Worm (Caenorhabditis elegans): ENCODE data around the gene C23G10.2.

Gene C23G10.2

ce11 chrIII:6195718-6196117 lies 12.1 kb upstream of the C23G10.2 start:
- no peak for TF ChIP-seq chd-7 (tag; optimal IDR thresholded peaks at IDR 0.05)
- peak; percentile 56 for TF ChIP-seq madf-6 (GFP tag; IDR thresholded peaks at IDR 0.05)
- TF ChIP-seq ceh-58 (GFP tag; IDR thresholded peaks at IDR 0.05) = 0 out of 2 replicates have a peak, but pooled peaks have one; percentile 34
- peak; percentile 40 for TF ChIP-seq lsl-1 (GFP tag; optimal IDR thresholded peaks at IDR 0.05)
- TF ChIP-seq akir-1 (GFP tag; optimal IDR thresholded peaks at IDR 0.05) = no peak
- peak; percentile 11 for TF ChIP-seq fkh-3 (tag; optimal IDR thresholded peaks at IDR 0.05)
- TF ChIP-seq F10E7.11 (tag; optimal IDR thresholded peaks at IDR 0.05) = peak; percentile 33
- TF ChIP-seq pbrm-1 (GFP tag; IDR thresholded peaks at IDR 0.05) = 0 out of 2 replicates have a peak, but pooled peaks have one; percentile 34
- no peak for TF ChIP-seq bed-1 (GFP tag; IDR thresholded peaks at IDR 0.05)
- peak; percentile 27 for TF ChIP-seq dpff-1 (tag; optimal IDR thresholded peaks at IDR 0.05)
- peak; percentile 76 for TF ChIP-seq F49E8.2 (tag; optimal IDR thresholded peaks at IDR 0.05; ENCODE audit: insufficient read depth)
- TF ChIP-seq snpc-1.3 (tag; optimal IDR thresholded peaks at IDR 0.05; ENCODE audit: insufficient read depth) = peak; percentile 18
- peak; percentile 50 for TF ChIP-seq repo-1 (tag; optimal IDR thresholded peaks at IDR 0.05)

- TF ChIP-seq let-526 (GFP tag; IDR thresholded peaks at IDR 0.05) = no peak
- TF ChIP-seq pbrm-1 (GFP tag; IDR thresholded peaks at IDR 0.05) = 0 out of 2 replicates have a peak, but pooled peaks have one; percentile 46
- TF ChIP-seq cebp-1 (GFP tag; IDR thresholded peaks at IDR 0.05) = no peak
- peak; percentile 67 for TF ChIP-seq cebp-1 (tag; optimal IDR thresholded peaks at IDR 0.05)
- no peak for TF ChIP-seq tbx-9 (tag; optimal IDR thresholded peaks at IDR 0.05; ENCODE audit: borderline replicate concordance)
- peak; percentile 97 for TF ChIP-seq ztf-18 (tag; optimal IDR thresholded peaks at IDR 0.05)
- TF ChIP-seq him-1 (tag; optimal IDR thresholded peaks at IDR 0.05) = peak; percentile 46
- TF ChIP-seq xnd-1 (tag; optimal IDR thresholded peaks at IDR 0.05) = peak; percentile 87
- peak; percentile 47; the same call in 1 of the 2 replicates for TF ChIP-seq attf-3 (GFP tag; conservative IDR thresholded peaks at IDR 0.05)
- peak; percentile 88 for TF ChIP-seq efl-1 (GFP tag; optimal IDR thresholded peaks at IDR 0.05)
- TF ChIP-seq F49E8.2 (tag; optimal IDR thresholded peaks at IDR 0.05; ENCODE audit: insufficient read depth) = no peak
- TF ChIP-seq F33H1.4 (GFP tag; IDR thresholded peaks at IDR 0.05) = peak; percentile 75
- peak; percentile 53 for TF ChIP-seq attf-5 (GFP tag; optimal IDR thresholded peaks at IDR 0.05)
- TF ChIP-seq dox-1 (GFP tag; IDR thresholded peaks at IDR 0.05) = peak; percentile 89
- peak; percentile 30 for TF ChIP-seq rpc-1 (optimal IDR thresholded peaks at IDR 0.05)
- no peak for TF ChIP-seq rpc-1 (tag; optimal IDR thresholded peaks at IDR 0.05)
- TF ChIP-seq F23B12.7 (tag; optimal IDR thresholded peaks at IDR 0.05; ENCODE audit: insufficient read depth) = peak; percentile 46
- TF ChIP-seq mcd-1 (GFP tag; IDR thresholded peaks at IDR 0.05) = peak; percentile 72
- peak; percentile 98 for TF ChIP-seq hsf-1 (GFP tag; IDR thresholded peaks at IDR 0.05)
- peak; percentile 64 for TF ChIP-seq unc-130 (GFP tag; optimal IDR thresholded peaks at IDR 0.05)
- TF ChIP-seq B0336.3 (GFP tag; IDR thresholded peaks at IDR 0.05) = peak; percentile 83; the same call in 1 of the 2 replicates
- no peak for TF ChIP-seq ama-1 (optimal IDR thresholded peaks at IDR 0.05)
- no peak for TF ChIP-seq ama-1 (GFP tag; optimal IDR thresholded peaks at IDR 0.05)
- peak; percentile 29; the same call in 1 of the 2 replicates for TF ChIP-seq ekl-4 (GFP tag; IDR thresholded peaks at IDR 0.05)
- TF ChIP-seq lin-35 (GFP tag; optimal IDR thresholded peaks at IDR 0.05) = peak in 1 of 3 experiments; percentile 80
- peak; percentile 94 for TF ChIP-seq lsl-1 (GFP tag; optimal IDR thresholded peaks at IDR 0.05)
- TF ChIP-seq athp-1 (tag; optimal IDR thresholded peaks at IDR 0.05) = peak; percentile 41
- TF ChIP-seq K12H6.12 (tag; optimal IDR thresholded peaks at IDR 0.05) = peak; percentile 28
- TF ChIP-seq Y53G8AR.9 (GFP tag; conservative IDR thresholded peaks at IDR 0.05) = peak; percentile 69; the same call in 1 of the 2 replicates
- no peak for TF ChIP-seq nhr-120 (GFP tag; IDR thresholded peaks at IDR 0.05)
- peak; percentile 42 for TF ChIP-seq tbp1 (GFP tag; optimal IDR thresholded peaks at IDR 0.05)
- TF ChIP-seq nfyb-1 (GFP tag; IDR thresholded peaks at IDR 0.05) = no peak
- TF ChIP-seq bed-1 (GFP tag; IDR thresholded peaks at IDR 0.05) = no peak
- peak; percentile 42; the same call in 1 of the 2 replicates for TF ChIP-seq hmg-1.2 (GFP tag; IDR thresholded peaks at IDR 0.05)
- TF ChIP-seq ceh-91 (GFP tag; IDR thresholded peaks at IDR 0.05) = peak; percentile 60
- peak; percentile 62 for TF ChIP-seq dpl-1 (GFP tag; optimal IDR thresholded peaks at IDR 0.05)
Observed at ce11 chrIII:6198378-6199234, 9.3 kb upstream of the C23G10.2 start, which contains the start of the genes C23G10.7 and rpn-2. Gene C23G10.7 (minus strand): TSS chrIII:6198414. Gene rpn-2 (plus strand): TSS chrIII:6199184.
